Fruit fly (Drosophila melanogaster) whole organism, pupa: ENCODE measurements around the gene CG13024.

ENCODE experiments used
- CG13204 ChIP-seq: fragments of 200-800 bp; sonication (Bioruptor generic); optimal IDR thresholded peaks from 2 replicates; lab custom pipeline; 2018; ENCODE audit warnings: missing biosample characterization, mild to moderate bottlenecking, missing genetic modification characterization, moderate library complexity
- EcR ChIP-seq: fragments of 200-800 bp; sonication (Bioruptor generic); optimal IDR thresholded peaks from 3 replicates; lab custom pipeline; 2019; ENCODE audit warnings: missing biosample characterization, missing genetic modification characterization, mild to moderate bottlenecking, moderate library complexity, missing genetic modification reagents
- Pif1B ChIP-seq: fragments of 200-800 bp; sonication (Bioruptor generic); optimal IDR thresholded peaks from 3 replicates; lab custom pipeline; 2016; ENCODE audit warnings: missing biosample characterization, missing genetic modification characterization
- fd96Ca ChIP-seq: fragments of 200-800 bp; sonication (Bioruptor generic); IDR thresholded peaks from 3 replicates; pipeline ENCODE4 v1.3.6; 2022; ENCODE audit warnings: missing biosample characterization, missing genetic modification characterization
- gl ChIP-seq: fragments of 200-800 bp; sonication (Bioruptor generic); optimal IDR thresholded peaks from 2 replicates; lab custom pipeline; 2018; ENCODE audit warnings: missing biosample characterization, mild to moderate bottlenecking, missing genetic modification characterization

dm6 chr3L:16796603-16797002 is 32.3 kb downstream of the CG13024 start:
- TF ChIP-seq Pif1B (no peak), gl (no peak), fd96Ca (GFP tag; lab: Robert Waterston, UW) (peak; percentile 38; the same call in 2 of the 3 replicates), EcR (GFP tag; lab: Kevin White, UChicago) (peak; percentile 78), CG13204 (GFP tag; lab: Kevin White, UChicago) (no peak)
